Worm (Caenorhabditis elegans) whole organism, mixed stage, embryonic: ENCODE data around the gene R04E5.9.

Source experiments
- flh-1 ChIP-seq: fragments of 200-800 bp; sonication (Bioruptor generic); optimal IDR thresholded peaks from 2 replicates; lab custom pipeline; 2018; ENCODE audit warnings: mild to moderate bottlenecking, missing genetic modification characterization, moderate library complexity, missing compliant biosample characterization
- nhr-12 ChIP-seq: fragments of 150-350 bp; optimal IDR thresholded peaks from 2 replicates; lab custom pipeline; 2014; ENCODE audit warnings: missing biosample characterization, missing genetic modification characterization
- nhr-237 ChIP-seq: fragments of 150-350 bp; optimal IDR thresholded peaks from 2 replicates; lab custom pipeline; 2014; ENCODE audit warnings: missing biosample characterization, missing genetic modification characterization
- nhr-76 ChIP-seq: sonication (generic microtip); optimal IDR thresholded peaks from 2 replicates; lab custom pipeline; 2017; ENCODE audit warnings: missing biosample characterization, missing genetic modification characterization
- unc-62 ChIP-seq: fragments of 150-350 bp; optimal IDR thresholded peaks from 2 replicates; lab custom pipeline; 2014; ENCODE audit warnings: missing biosample characterization, missing genetic modification reagents, missing genetic modification characterization
- ztf-11 ChIP-seq: fragments of 150-350 bp; optimal IDR thresholded peaks from 2 replicates; lab custom pipeline; 2014; ENCODE audit warnings: missing biosample characterization, missing genetic modification characterization

DNA sequence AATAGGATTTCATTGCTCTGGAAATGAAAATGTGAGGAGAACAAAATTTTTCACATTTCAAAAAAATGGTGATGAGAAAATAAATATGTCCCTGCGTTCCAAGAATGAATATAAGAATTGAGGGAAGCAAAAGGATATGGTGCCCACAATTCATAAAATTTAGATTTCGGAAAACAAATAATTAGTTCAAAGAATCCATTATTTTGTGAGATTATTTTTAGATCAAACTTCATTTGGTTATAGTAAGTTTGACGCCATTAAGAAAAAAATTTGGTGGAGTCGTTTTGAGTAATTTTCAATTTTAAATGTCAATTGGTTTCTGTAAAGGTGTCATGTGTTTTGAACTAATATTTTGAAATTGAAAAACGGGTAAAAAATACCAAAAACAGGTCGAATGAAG, 10.6 kb downstream of the R04E5.9 start:
- no peak for TF ChIP-seq nhr-76 (tag; lab: Kevin White, UChicago)
- TF ChIP-seq nhr-237, result no peak
- TF ChIP-seq flh-1 (GFP tag; lab: Kevin White, UChicago), result no peak
- no peak for TF ChIP-seq ztf-11 (tag; lab: Kevin White, UChicago)
- no peak for TF ChIP-seq nhr-12 (tag; lab: Kevin White, UChicago)
- no peak for TF ChIP-seq unc-62 (GFP tag; lab: Kevin White, UChicago)
